Fruit fly (Drosophila melanogaster): ENCODE measurements around the gene kis.

DNA sequence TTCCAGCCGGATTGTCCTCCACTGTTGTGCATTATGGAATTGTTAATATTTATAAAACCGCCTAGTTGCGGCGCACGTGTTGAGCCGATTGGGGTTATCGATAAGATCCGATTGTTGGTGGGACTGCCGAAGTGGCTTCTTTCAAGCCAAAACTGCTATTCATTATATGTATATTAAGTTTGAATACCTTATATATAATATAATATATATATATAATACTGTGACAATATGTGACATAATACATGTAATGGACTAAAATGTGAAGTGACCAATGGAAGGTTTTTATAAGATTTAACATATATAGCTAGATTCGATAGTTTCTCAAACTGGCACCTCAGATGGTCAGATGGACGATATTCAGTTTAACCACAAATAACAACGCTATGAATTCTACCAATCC is 23.0 kb upstream of the kis start, which contains the start of the genes mbm and CG11555:
- TF ChIP-seq CTCF (optimal IDR thresholded peaks at IDR 0.05) (no peak), CG8478 (optimal IDR thresholded peaks at IDR 0.05) (no peak)

Measured in S2 (cell line).